Fruit fly (Drosophila melanogaster): ENCODE measurements around the gene ppk22.

Gene ppk22

DNA sequence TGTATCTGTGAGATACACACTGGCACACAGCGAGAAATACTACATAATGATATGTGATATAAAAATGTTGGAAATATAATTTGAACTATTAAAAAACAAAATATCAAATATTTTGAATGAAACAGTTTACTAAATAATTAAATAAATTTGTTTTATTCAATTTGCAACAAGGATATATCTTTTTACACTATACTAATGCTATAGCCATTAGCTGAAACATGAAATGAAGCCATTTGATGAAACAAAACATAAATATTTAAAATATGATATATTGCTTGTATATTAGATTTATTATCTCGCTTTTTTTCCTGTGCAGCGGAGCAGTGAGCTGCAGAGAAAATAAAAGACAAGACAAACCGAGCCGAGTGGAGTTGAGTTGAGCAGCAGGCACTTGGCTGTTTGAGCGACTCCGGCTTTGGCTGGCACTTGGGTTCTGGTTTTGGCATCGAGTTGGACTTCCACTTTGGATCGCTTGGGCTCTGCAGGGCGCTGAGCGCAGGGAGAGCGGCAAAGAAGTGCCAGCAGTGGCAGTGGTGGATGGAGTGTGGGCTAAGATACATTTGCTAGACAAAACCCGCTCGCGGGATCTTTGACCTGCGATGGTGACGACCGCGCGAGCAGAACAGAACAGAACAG lies 33.8 kb upstream of the ppk22 start (continued):
- TF ChIP-seq NfI (GFP tag; optimal IDR thresholded peaks at IDR 0.05) (peak; percentile 40), tx (GFP tag; optimal IDR thresholded peaks at IDR 0.05) (no peak), Dp (GFP tag; optimal IDR thresholded peaks at IDR 0.05) (no peak), br (optimal IDR thresholded peaks at IDR 0.05) (no peak), croc (GFP tag; conservative IDR thresholded peaks at IDR 0.05) (peak; percentile 74), CG7963 (GFP tag; IDR thresholded peaks at IDR 0.05; ENCODE audit: partially characterized antibody) (no peak), CG4730 (GFP tag; IDR thresholded peaks at IDR 0.05) (peak; percentile 64), pros (GFP tag; optimal IDR thresholded peaks at IDR 0.05) (peak; percentile 47), disco-r (GFP tag; optimal IDR thresholded peaks at IDR 0.05) (no peak), CG13894 (tag; optimal IDR thresholded peaks at IDR 0.05) (no peak), ro (GFP tag; IDR thresholded peaks at IDR 0.05) (no peak; the same call in 1 of the 2 replicates), NFAT (GFP tag; IDR thresholded peaks at IDR 0.05) (no peak), maf-S (GFP tag; optimal IDR thresholded peaks at IDR 0.05) (no peak), cas (GFP tag; IDR thresholded peaks at IDR 0.05) (no peak), CG10431 (GFP tag; optimal IDR thresholded peaks at IDR 0.05) (peak; percentile 45), CG8359 (GFP tag; optimal IDR thresholded peaks at IDR 0.05; ENCODE audit: borderline replicate concordance) (peak; percentile 58), CG17359 (tag; optimal IDR thresholded peaks at IDR 0.05) (peak; percentile 85), Hr39 (optimal IDR thresholded peaks at IDR 0.05) (no peak), nau (GFP tag; optimal IDR thresholded peaks at IDR 0.05) (no peak), CG2199 (GFP tag; IDR thresholded peaks at IDR 0.05) (no peak), CG12236 (GFP tag; optimal IDR thresholded peaks at IDR 0.05) (no peak), CG32532 (GFP tag; IDR thresholded peaks at IDR 0.05) (peak; percentile 62; the same call in 1 of the 2 replicates), CG3407 (GFP tag; optimal IDR thresholded peaks at IDR 0.05) (peak; percentile 53), HmgD (GFP tag; optimal IDR thresholded peaks at IDR 0.05) (no peak), sisA (GFP tag; IDR thresholded peaks at IDR 0.05) (peak; percentile 68), CG17328 (GFP tag; IDR thresholded peaks at IDR 0.05) (peak; percentile 65), row (GFP tag; IDR thresholded peaks at IDR 0.05) (peak; percentile 78), CG13424 (tag; optimal IDR thresholded peaks at IDR 0.05) (peak; percentile 88), CG34224 (GFP tag; IDR thresholded peaks at IDR 0.05; ENCODE audit: partially characterized antibody) (no peak), CG10267 (tag; optimal IDR thresholded peaks at IDR 0.05) (peak; percentile 91), Eip74EF (GFP tag; optimal IDR thresholded peaks at IDR 0.05) (peak in 1 of 2 experiments; percentile 86), CG14050 (GFP tag; IDR thresholded peaks at IDR 0.05) (no peak), ATbp (GFP tag; optimal IDR thresholded peaks at IDR 0.05) (peak; percentile 52), CG30431 (GFP tag; optimal IDR thresholded peaks at IDR 0.05) (peak; percentile 18), ac (GFP tag; optimal IDR thresholded peaks at IDR 0.05) (peak; percentile 6), nom (GFP tag; optimal IDR thresholded peaks at IDR 0.05) (peak; percentile 77), CG17186 (GFP tag; optimal IDR thresholded peaks at IDR 0.05) (no peak), CG9876 (GFP tag; optimal IDR thresholded peaks at IDR 0.05) (no peak), HLH54F (GFP tag; optimal IDR thresholded peaks at IDR 0.05) (no peak), MBD-R2 (GFP tag; IDR thresholded peaks at IDR 0.05) (no peak; the same call in 1 of the 2 replicates), Hmx (GFP tag; optimal IDR thresholded peaks at IDR 0.05) (no peak), chm (GFP tag; IDR thresholded peaks at IDR 0.05) (peak; percentile 55; the same call in 1 of the 2 replicates), vfl (GFP tag; optimal IDR thresholded peaks at IDR 0.05) (no peak), Scr (GFP tag; IDR thresholded peaks at IDR 0.05; ENCODE audit: partially characterized antibody) (no peak), CG6683 (GFP tag; optimal IDR thresholded peaks at IDR 0.05) (no peak), dati (GFP tag; IDR thresholded peaks at IDR 0.05) (no peak), ind (GFP tag; optimal IDR thresholded peaks at IDR 0.05) (peak; percentile 74), lola (GFP tag; optimal IDR thresholded peaks at IDR 0.05) (peak in 1 of 3 experiments; percentile 92), CG11093 (GFP tag; IDR thresholded peaks at IDR 0.05) (0 out of 3 replicates have a peak, but pooled peaks have one; percentile 38), Med (GFP tag) (peak; percentile 58)
